Worm (Caenorhabditis elegans): ENCODE data around the gene lgc-38.
A peak's percentile ranks its signal among the peaks of the same experiment; 100 is the strongest.

Gene lgc-38

ce11 chrIII:7063061-7063460 lies 54.1 kb downstream of the lgc-38 start:
- TF ChIP-seq lin-13 (tag; optimal IDR thresholded peaks at IDR 0.05), result no peak
- no peak for TF ChIP-seq drap-1 (GFP tag; optimal IDR thresholded peaks at IDR 0.05)
- no peak for TF ChIP-seq hlh-1 (tag; optimal IDR thresholded peaks at IDR 0.05)
- no peak for TF ChIP-seq mab-5 (tag; optimal IDR thresholded peaks at IDR 0.05)
- no peak for TF ChIP-seq flh-1 (GFP tag; optimal IDR thresholded peaks at IDR 0.05)
- no peak for TF ChIP-seq ceh-43 (GFP tag; optimal IDR thresholded peaks at IDR 0.05)
- no peak for TF ChIP-seq lin-32 (GFP tag; optimal IDR thresholded peaks at IDR 0.05)
- TF ChIP-seq sptf-1 (tag; optimal IDR thresholded peaks at IDR 0.05), result no peak
- no peak for TF ChIP-seq elt-3 (tag; optimal IDR thresholded peaks at IDR 0.05)
- TF ChIP-seq nhr-237 (tag; optimal IDR thresholded peaks at IDR 0.05), result no peak
- TF ChIP-seq zip-8 (tag; optimal IDR thresholded peaks at IDR 0.05), result no peak
- TF ChIP-seq mls-2 (tag; optimal IDR thresholded peaks at IDR 0.05), result no peak
- TF ChIP-seq bed-3 (GFP tag; optimal IDR thresholded peaks at IDR 0.05), result no peak
- no peak for TF ChIP-seq M03D4.4 (tag; optimal IDR thresholded peaks at IDR 0.05)
- no peak for TF ChIP-seq nhr-2 (tag; optimal IDR thresholded peaks at IDR 0.05)
- TF ChIP-seq ceh-39 (tag; optimal IDR thresholded peaks at IDR 0.05), result no peak

- no peak for TF ChIP-seq ceh-39 (tag; optimal IDR thresholded peaks at IDR 0.05)
- TF ChIP-seq elt-1 (tag; optimal IDR thresholded peaks at IDR 0.05; ENCODE audit: borderline replicate concordance, insufficient read depth), result no peak
- no peak for TF ChIP-seq lin-13 (tag; optimal IDR thresholded peaks at IDR 0.05)
- no peak for TF ChIP-seq unc-62 (GFP tag; optimal IDR thresholded peaks at IDR 0.05)
- TF ChIP-seq blmp-1 (tag; optimal IDR thresholded peaks at IDR 0.05), result no peak
- TF ChIP-seq sem-2 (GFP tag; optimal IDR thresholded peaks at IDR 0.05), result no peak
- no peak for TF ChIP-seq elt-3 (tag; optimal IDR thresholded peaks at IDR 0.05)
- no peak for TF ChIP-seq ceh-83 (GFP tag; optimal IDR thresholded peaks at IDR 0.05)
- no peak for TF ChIP-seq ztf-11 (tag; optimal IDR thresholded peaks at IDR 0.05)
- no peak for TF ChIP-seq lsy-2 (tag; optimal IDR thresholded peaks at IDR 0.05)
- no peak for TF ChIP-seq nhr-76 (tag; optimal IDR thresholded peaks at IDR 0.05)
- no peak for TF ChIP-seq sptf-1 (tag; optimal IDR thresholded peaks at IDR 0.05)
- no peak for TF ChIP-seq ceh-43 (GFP tag; optimal IDR thresholded peaks at IDR 0.05)
- no peak for TF ChIP-seq pha-4 (tag; optimal IDR thresholded peaks at IDR 0.05)
- no peak for TF ChIP-seq nhr-12 (tag; optimal IDR thresholded peaks at IDR 0.05)
- TF ChIP-seq bed-3 (GFP tag; optimal IDR thresholded peaks at IDR 0.05), result no peak
- TF ChIP-seq M03D4.4 (tag; optimal IDR thresholded peaks at IDR 0.05), result no peak
- TF ChIP-seq nhr-28 (tag; optimal IDR thresholded peaks at IDR 0.05), result no peak
- TF ChIP-seq cnd-1 (tag; optimal IDR thresholded peaks at IDR 0.05), result no peak
- no peak for TF ChIP-seq unc-39 (tag; optimal IDR thresholded peaks at IDR 0.05)
These were observed 55.2 kb downstream of the lgc-38 start, which contains the start of gene R01H2.4 for ce11 chrIII:7064185-7064584. Gene R01H2.4 (minus strand): TSS chrIII:7064285.

- no peak for TF ChIP-seq lin-32 (GFP tag; optimal IDR thresholded peaks at IDR 0.05)
- no peak for TF ChIP-seq nhr-12 (tag; optimal IDR thresholded peaks at IDR 0.05)
- no peak for TF ChIP-seq ceh-83 (GFP tag; optimal IDR thresholded peaks at IDR 0.05)
- TF ChIP-seq snpc-4 (tag; optimal IDR thresholded peaks at IDR 0.05), result no peak
- TF ChIP-seq elt-1 (tag; optimal IDR thresholded peaks at IDR 0.05; ENCODE audit: borderline replicate concordance, insufficient read depth), result peak; percentile 30
- TF ChIP-seq mep-1 (tag; optimal IDR thresholded peaks at IDR 0.05), result no peak
- no peak for TF ChIP-seq ceh-43 (GFP tag; optimal IDR thresholded peaks at IDR 0.05)
- no peak for TF ChIP-seq drap-1 (GFP tag; optimal IDR thresholded peaks at IDR 0.05)
- no peak for TF ChIP-seq cnd-1 (tag; optimal IDR thresholded peaks at IDR 0.05)
- peak; percentile 3 for TF ChIP-seq ham-2 (GFP tag; optimal IDR thresholded peaks at IDR 0.05)
- TF ChIP-seq nhr-2 (tag; optimal IDR thresholded peaks at IDR 0.05), result no peak
- TF ChIP-seq ztf-11 (tag; optimal IDR thresholded peaks at IDR 0.05), result no peak
- no peak for TF ChIP-seq unc-62 (GFP tag; optimal IDR thresholded peaks at IDR 0.05)
- TF ChIP-seq lsy-2 (tag; optimal IDR thresholded peaks at IDR 0.05), result no peak
- no peak for TF ChIP-seq elt-3 (tag; optimal IDR thresholded peaks at IDR 0.05)
- TF ChIP-seq sem-2 (GFP tag; optimal IDR thresholded peaks at IDR 0.05), result no peak
These were observed 58.5 kb downstream of the lgc-38 start, which contains the start of gene ger-1 for ce11 chrIII:7067385-7067896. Gene ger-1 (minus strand): TSS chrIII:7067477.

ce11 chrIII:7068520-7069113 lies 59.7 kb downstream of the lgc-38 start, which contains the start of the genes ubc-18 and R01H2.8:
Gene ubc-18 (minus strand): TSS chrIII:7068570.
Gene R01H2.8 (plus strand): TSS chrIII:7069063.
- TF ChIP-seq elt-1 (tag; optimal IDR thresholded peaks at IDR 0.05; ENCODE audit: borderline replicate concordance, insufficient read depth), result no peak
- TF ChIP-seq unc-120 (tag; optimal IDR thresholded peaks at IDR 0.05; ENCODE audit: poor library complexity, severe bottlenecking), result peak; percentile 80
- no peak for TF ChIP-seq nhr-12 (tag; optimal IDR thresholded peaks at IDR 0.05)
- no peak for TF ChIP-seq sem-2 (GFP tag; optimal IDR thresholded peaks at IDR 0.05)
- TF ChIP-seq mep-1 (tag; optimal IDR thresholded peaks at IDR 0.05), result peak; percentile 5
- peak; percentile 42 for TF ChIP-seq nhr-237 (tag; optimal IDR thresholded peaks at IDR 0.05)
- TF ChIP-seq pha-4 (tag; optimal IDR thresholded peaks at IDR 0.05), result no peak
- no peak for TF ChIP-seq zip-8 (tag; optimal IDR thresholded peaks at IDR 0.05)
- no peak for TF ChIP-seq sptf-1 (tag; optimal IDR thresholded peaks at IDR 0.05)
- peak; percentile 18 for TF ChIP-seq lsy-2 (tag; optimal IDR thresholded peaks at IDR 0.05)
- no peak for TF ChIP-seq nhr-76 (tag; optimal IDR thresholded peaks at IDR 0.05)
